Fruit fly (Drosophila melanogaster) Kc167 (cell line): ENCODE data around the gene CG3739.

Source experiments
- Myc ChIP-seq: fragments of >200 bp; optimal IDR thresholded peaks from 2 replicates; lab custom pipeline; 2017; ENCODE audit warnings: missing external identifiers
- Sin3A ChIP-seq: fragments of >200 bp; optimal IDR thresholded peaks from 2 replicates; lab custom pipeline; 2018; ENCODE audit warnings: missing external identifiers
- h ChIP-seq: fragments of >200 bp; optimal IDR thresholded peaks from 3 replicates; lab custom pipeline; 2018; ENCODE audit warnings: missing external identifiers
- insv ChIP-seq: fragments of >200 bp; optimal IDR thresholded peaks from 3 replicates; lab custom pipeline; 2018; ENCODE audit warnings: missing external identifiers
- psq ChIP-seq: fragments of >200 bp; optimal IDR thresholded peaks from 2 replicates; lab custom pipeline; 2017; ENCODE audit warnings: missing external identifiers
- ttk ChIP-seq: sonication (Bioruptor generic); optimal IDR thresholded peaks from 2 replicates; lab custom pipeline; 2017; ENCODE audit warnings: missing external identifiers

Gene CG3739

dm6 chr3R:19425099-19425498 is 31.9 kb downstream of the CG3739 start, which contains the start of gene CG3517:
TSS of gene CG3517 (minus strand) at chr3R:19425199.
- no peak for TF ChIP-seq h (lab: Kevin White, UChicago)
- TF ChIP-seq Sin3A (lab: Kevin White, UChicago), result no peak
- no peak for TF ChIP-seq Myc (lab: Kevin White, UChicago)
- no peak for TF ChIP-seq psq (lab: Kevin White, UChicago)
- no peak for TF ChIP-seq ttk (lab: Kevin White, UChicago)
- no peak for TF ChIP-seq insv (lab: Kevin White, UChicago)
